Fruit fly (Drosophila melanogaster) S2 (cell line): Measurements from ENCODE around the gene ssh.

ENCODE experiments used
- CG8478 ChIP-seq: fragments of >200 bp; optimal IDR thresholded peaks from 2 replicates; lab custom pipeline; 2018
- CTCF ChIP-seq, 2 experiments: fragments of >200 bp; optimal IDR thresholded peaks; 2 replicates each; lab custom pipeline; 2018

- TF ChIP-seq CTCF (optimal IDR thresholded peaks at IDR 0.05; lab: Kevin White, UChicago) (no peak), CG8478 (no peak)
Observed at dm6 chr3R:24944920-24945853, at the start of gene ssh, which contains the start of gene Nmnat.
